Worm (Caenorhabditis elegans): Measurements from ENCODE around the gene C37E2.10.

The C37E2.10 gene

ce11 chrX:14228764-14229163 lies 50.0 kb downstream of the C37E2.10 start (continued):
- TF ChIP-seq dpff-1 (tag; optimal IDR thresholded peaks at IDR 0.05) (no peak), nhr-179 (tag; optimal IDR thresholded peaks at IDR 0.05) (peak; percentile 58), efl-1 (GFP tag; optimal IDR thresholded peaks at IDR 0.05) (no peak), him-1 (tag; optimal IDR thresholded peaks at IDR 0.05) (peak; percentile 62), egrh-3 (GFP tag; IDR thresholded peaks at IDR 0.05) (no peak), ztf-26 (tag; optimal IDR thresholded peaks at IDR 0.05) (no peak), somi-1 (GFP tag; optimal IDR thresholded peaks at IDR 0.05) (no peak), hmg-20 (GFP tag; IDR thresholded peaks at IDR 0.05) (no peak), hrde-1 (tag; optimal IDR thresholded peaks at IDR 0.05; ENCODE audit: borderline replicate concordance) (peak; percentile 40), lin-26 (GFP tag; IDR thresholded peaks at IDR 0.05) (peak; percentile 87), bed-1 (GFP tag; IDR thresholded peaks at IDR 0.05) (no peak), F57A8.1 (GFP tag; optimal IDR thresholded peaks at IDR 0.05) (no peak), T26A5.8 (tag; optimal IDR thresholded peaks at IDR 0.05) (no peak), ztf-6 (GFP tag; IDR thresholded peaks at IDR 0.05) (no peak), rec-8 (tag; optimal IDR thresholded peaks at IDR 0.05) (peak in 1 of 2 experiments; percentile 75), pbrm-1 (GFP tag; IDR thresholded peaks at IDR 0.05) (peak; percentile 61; the same call in 1 of the 2 replicates), F57C9.4 (tag; optimal IDR thresholded peaks at IDR 0.05) (no peak), hmg-1.2 (GFP tag; IDR thresholded peaks at IDR 0.05) (no peak; the same call in 1 of the 2 replicates), unc-62 (GFP tag; optimal IDR thresholded peaks at IDR 0.05) (no peak), chd-7 (tag; optimal IDR thresholded peaks at IDR 0.05) (peak; percentile 53), F39B2.1 (GFP tag; IDR thresholded peaks at IDR 0.05) (no peak), F10E7.11 (tag; optimal IDR thresholded peaks at IDR 0.05) (no peak), F37B4.10 (GFP tag; IDR thresholded peaks at IDR 0.05) (no peak), nfya-2 (GFP tag; IDR thresholded peaks at IDR 0.05) (no peak), F23B12.7 (tag; optimal IDR thresholded peaks at IDR 0.05; ENCODE audit: insufficient read depth) (peak; percentile 28), ets-4 (GFP tag; optimal IDR thresholded peaks at IDR 0.05) (no peak), dpl-1 (GFP tag; optimal IDR thresholded peaks at IDR 0.05) (no peak), egl-18 (GFP tag; IDR thresholded peaks at IDR 0.05) (no peak), tbx-9 (tag; optimal IDR thresholded peaks at IDR 0.05; ENCODE audit: borderline replicate concordance) (no peak), repo-1 (tag; optimal IDR thresholded peaks at IDR 0.05) (no peak), akir-1 (GFP tag; optimal IDR thresholded peaks at IDR 0.05) (no peak), Y53G8AR.9 (GFP tag; conservative IDR thresholded peaks at IDR 0.05) (no peak), lsy-27 (tag; optimal IDR thresholded peaks at IDR 0.05; ENCODE audit: borderline replicate concordance, insufficient read depth) (peak; percentile 50), Y67H2A.10 (GFP tag; conservative IDR thresholded peaks at IDR 0.05) (no peak), ccch-3 (GFP tag; optimal IDR thresholded peaks at IDR 0.05) (no peak), ceh-100 (GFP tag; IDR thresholded peaks at IDR 0.05) (no peak), atf-7 (tag; optimal IDR thresholded peaks at IDR 0.05) (no peak), mel-28 (tag; optimal IDR thresholded peaks at IDR 0.05; ENCODE audit: borderline replicate concordance) (no peak), madf-8 (GFP tag; conservative IDR thresholded peaks at IDR 0.05) (no peak), xnd-1 (tag; optimal IDR thresholded peaks at IDR 0.05) (no peak)
